Fruit fly (Drosophila melanogaster) whole organism, embryonic: Measurements from ENCODE around the gene CG7878.
A peak's percentile ranks its signal among the peaks of the same experiment; 100 is the strongest.

Experiments used
- Bdp1 ChIP-seq: fragments of 200-800 bp; sonication (Bioruptor generic); optimal IDR thresholded peaks from 3 replicates; lab custom pipeline; 2016; ENCODE audit warnings: missing biosample characterization, missing genetic modification characterization
- CG12391 ChIP-seq: fragments of 200-800 bp; sonication (Bioruptor generic); optimal IDR thresholded peaks from 3 replicates; lab custom pipeline; 2018; ENCODE audit warnings: missing biosample characterization, mild to moderate bottlenecking, missing genetic modification characterization, moderate library complexity
- CG13894 ChIP-seq: fragments of 200-800 bp; sonication (Bioruptor generic); optimal IDR thresholded peaks from 3 replicates; lab custom pipeline; 2018; ENCODE audit warnings: missing biosample characterization, mild to moderate bottlenecking, missing genetic modification characterization, moderate library complexity
- Mad ChIP-seq: fragments of 200-800 bp; sonication (Bioruptor generic); optimal IDR thresholded peaks from 2 replicates; lab custom pipeline; 2016; ENCODE audit warnings: missing biosample characterization, missing genetic modification characterization
- Neu2 ChIP-seq: fragments of 200-800 bp; sonication (Bioruptor generic); optimal IDR thresholded peaks from 3 replicates; lab custom pipeline; 2016; ENCODE audit warnings: missing biosample characterization, missing genetic modification characterization, borderline replicate concordance
- Side ChIP-seq: fragments of 200-800 bp; sonication (Bioruptor generic); optimal IDR thresholded peaks from 2 replicates; lab custom pipeline; 2016; ENCODE audit warnings: missing biosample characterization, missing genetic modification characterization
- Xbp1 ChIP-seq: fragments of 200-800 bp; sonication (Bioruptor generic); optimal IDR thresholded peaks from 3 replicates; lab custom pipeline; 2016; ENCODE audit warnings: missing biosample characterization, mild to moderate bottlenecking, missing genetic modification characterization
- hbn ChIP-seq: fragments of 200-800 bp; sonication (Bioruptor generic); IDR thresholded peaks from 2 replicates; pipeline ENCODE4 v1.3.6; 2022; ENCODE audit warnings: missing biosample characterization, missing genetic modification characterization; ENCODE audit not compliant: partially characterized antibody
- kni ChIP-seq: fragments of 200-800 bp; sonication (Bioruptor generic); optimal IDR thresholded peaks from 3 replicates; lab custom pipeline; 2017; ENCODE audit warnings: mild to moderate bottlenecking, missing biosample characterization, missing genetic modification reagents, missing genetic modification characterization
- zfh2 ChIP-seq: fragments of 200-800 bp; sonication (Bioruptor generic); optimal IDR thresholded peaks from 2 replicates; lab custom pipeline; 2016; ENCODE audit warnings: missing biosample characterization, missing genetic modification characterization

- TF ChIP-seq kni (peak; percentile 15), CG13894 (tag; lab: Kevin White, UChicago) (no peak), Bdp1 (GFP tag; lab: Kevin White, UChicago) (no peak), zfh2 (GFP tag; lab: Kevin White, UChicago) (no peak), Neu2 (GFP tag; lab: Kevin White, UChicago) (no peak), hbn (no peak), Side (GFP tag; lab: Kevin White, UChicago) (peak; percentile 18), CG12391 (tag; lab: Kevin White, UChicago) (peak; percentile 68), Xbp1 (GFP tag; lab: Kevin White, UChicago) (peak; percentile 46), Mad (GFP tag; lab: Kevin White, UChicago) (peak; percentile 8)
These were observed 49.1 kb downstream of the CG7878 start for dm6 chr3R:8171489-8172161.
